Worm (Caenorhabditis elegans): ENCODE results near the gene H40L08.2.

H40L08.2 gene

ce11 chrX:15077597-15078261, at the start of gene H40L08.2, which contains the start of the genes H40L08.8 and H40L08.7:
H40L08.2 (minus strand) TSS chrX:15077744.
H40L08.8 (minus strand) TSS chrX:15077633.
H40L08.7 (minus strand) TSS chrX:15077744.
- TF ChIP-seq tra-4 (tag; optimal IDR thresholded peaks at IDR 0.05) (no peak), F13C5.2 (tag; optimal IDR thresholded peaks at IDR 0.05) (no peak), B0310.2 (tag; optimal IDR thresholded peaks at IDR 0.05) (no peak), ceh-13 (GFP tag; optimal IDR thresholded peaks at IDR 0.05) (no peak), pes-1 (GFP tag; IDR thresholded peaks at IDR 0.05) (no peak), hnd-1 (tag; optimal IDR thresholded peaks at IDR 0.05) (no peak), hmbx-1 (tag; optimal IDR thresholded peaks at IDR 0.05) (no peak)

ce11 chrX:15127338-15127737, 49.8 kb upstream of the H40L08.2 start:
- TF ChIP-seq hmbx-1 (tag; optimal IDR thresholded peaks at IDR 0.05) (no peak), flt-1 (GFP tag; IDR thresholded peaks at IDR 0.05) (no peak), hnd-1 (tag; optimal IDR thresholded peaks at IDR 0.05) (no peak)

- TF ChIP-seq ama-1 (optimal IDR thresholded peaks at IDR 0.05) (no peak), flt-1 (GFP tag; IDR thresholded peaks at IDR 0.05) (no peak), ceh-13 (GFP tag; optimal IDR thresholded peaks at IDR 0.05) (no peak), aly-1 (tag; optimal IDR thresholded peaks at IDR 0.05) (no peak), B0310.2 (tag; optimal IDR thresholded peaks at IDR 0.05) (no peak), sea-1 (GFP tag; conservative IDR thresholded peaks at IDR 0.05) (no peak), ceh-36 (tag; optimal IDR thresholded peaks at IDR 0.05) (no peak), hmg-4 (GFP tag; optimal IDR thresholded peaks at IDR 0.05) (no peak), hmbx-1 (tag; optimal IDR thresholded peaks at IDR 0.05) (no peak), scrt-1 (GFP tag; IDR thresholded peaks at IDR 0.05) (no peak), F13C5.2 (tag; optimal IDR thresholded peaks at IDR 0.05) (no peak), hnd-1 (tag; optimal IDR thresholded peaks at IDR 0.05) (no peak), tbx-11 (GFP tag; IDR thresholded peaks at IDR 0.05) (no peak)
Observed at ce11 chrX:15126736-15127135, 49.2 kb upstream of the H40L08.2 start.

- TF ChIP-seq ets-7 (tag; optimal IDR thresholded peaks at IDR 0.05) (no peak), scrt-1 (GFP tag; IDR thresholded peaks at IDR 0.05) (no peak), sea-1 (GFP tag; conservative IDR thresholded peaks at IDR 0.05) (no peak), hnd-1 (tag; optimal IDR thresholded peaks at IDR 0.05) (no peak), ceh-36 (tag; optimal IDR thresholded peaks at IDR 0.05) (no peak), tra-4 (tag; optimal IDR thresholded peaks at IDR 0.05) (no peak), ama-1 (optimal IDR thresholded peaks at IDR 0.05) (no peak), tbx-11 (GFP tag; IDR thresholded peaks at IDR 0.05) (no peak)
Observed at ce11 chrX:15125138-15125537, 47.6 kb upstream of the H40L08.2 start.

ce11 chrX:15120545-15120944, 43.0 kb upstream of the H40L08.2 start:
- no peak for TF ChIP-seq aly-1 (tag; optimal IDR thresholded peaks at IDR 0.05)
- no peak for TF ChIP-seq B0310.2 (tag; optimal IDR thresholded peaks at IDR 0.05)
- TF ChIP-seq pes-1 (GFP tag; IDR thresholded peaks at IDR 0.05) = no peak
- no peak for TF ChIP-seq ceh-36 (tag; optimal IDR thresholded peaks at IDR 0.05)
- no peak for TF ChIP-seq hnd-1 (tag; optimal IDR thresholded peaks at IDR 0.05)
- TF ChIP-seq sea-1 (GFP tag; conservative IDR thresholded peaks at IDR 0.05) = no peak
- TF ChIP-seq tbx-37 (GFP tag; conservative IDR thresholded peaks at IDR 0.05) = no peak
- no peak for TF ChIP-seq tbx-11 (GFP tag; IDR thresholded peaks at IDR 0.05)
- TF ChIP-seq hmbx-1 (tag; optimal IDR thresholded peaks at IDR 0.05) = no peak
- TF ChIP-seq ets-7 (tag; optimal IDR thresholded peaks at IDR 0.05) = no peak
- TF ChIP-seq F13C5.2 (tag; optimal IDR thresholded peaks at IDR 0.05) = no peak
- TF ChIP-seq hmg-4 (GFP tag; optimal IDR thresholded peaks at IDR 0.05) = no peak
- TF ChIP-seq flt-1 (GFP tag; IDR thresholded peaks at IDR 0.05) = no peak

- TF ChIP-seq ceh-13 (GFP tag; optimal IDR thresholded peaks at IDR 0.05) (no peak), tbx-37 (GFP tag; conservative IDR thresholded peaks at IDR 0.05) (no peak), scrt-1 (GFP tag; IDR thresholded peaks at IDR 0.05) (no peak), hmg-4 (GFP tag; optimal IDR thresholded peaks at IDR 0.05) (no peak), pes-1 (GFP tag; IDR thresholded peaks at IDR 0.05) (no peak), ama-1 (optimal IDR thresholded peaks at IDR 0.05) (no peak), F13C5.2 (tag; optimal IDR thresholded peaks at IDR 0.05) (no peak), hnd-1 (tag; optimal IDR thresholded peaks at IDR 0.05) (no peak), ets-7 (tag; optimal IDR thresholded peaks at IDR 0.05) (no peak), tbx-11 (GFP tag; IDR thresholded peaks at IDR 0.05) (no peak), hmbx-1 (tag; optimal IDR thresholded peaks at IDR 0.05) (no peak), flt-1 (GFP tag; IDR thresholded peaks at IDR 0.05) (no peak)
Observed at ce11 chrX:15116514-15116913, 39.0 kb upstream of the H40L08.2 start, which contains the start of gene R07D5.2. R07D5.2 (minus strand) TSS chrX:15116614.

- TF ChIP-seq hmbx-1 (tag; optimal IDR thresholded peaks at IDR 0.05) = no peak
- TF ChIP-seq aly-1 (tag; optimal IDR thresholded peaks at IDR 0.05) = no peak
- no peak for TF ChIP-seq sea-1 (GFP tag; conservative IDR thresholded peaks at IDR 0.05)
- no peak for TF ChIP-seq hmg-4 (GFP tag; optimal IDR thresholded peaks at IDR 0.05)
- TF ChIP-seq ama-1 (optimal IDR thresholded peaks at IDR 0.05) = no peak
- no peak for TF ChIP-seq F13C5.2 (tag; optimal IDR thresholded peaks at IDR 0.05)
- no peak for TF ChIP-seq scrt-1 (GFP tag; IDR thresholded peaks at IDR 0.05)
- no peak for TF ChIP-seq B0310.2 (tag; optimal IDR thresholded peaks at IDR 0.05)
- TF ChIP-seq ceh-36 (tag; optimal IDR thresholded peaks at IDR 0.05) = no peak
- TF ChIP-seq hnd-1 (tag; optimal IDR thresholded peaks at IDR 0.05) = no peak
- no peak for TF ChIP-seq ceh-13 (GFP tag; optimal IDR thresholded peaks at IDR 0.05)
- no peak for TF ChIP-seq pes-1 (GFP tag; IDR thresholded peaks at IDR 0.05)
- TF ChIP-seq tbx-37 (GFP tag; conservative IDR thresholded peaks at IDR 0.05) = no peak
- no peak for TF ChIP-seq ets-7 (tag; optimal IDR thresholded peaks at IDR 0.05)
- no peak for TF ChIP-seq tbx-11 (GFP tag; IDR thresholded peaks at IDR 0.05)
- TF ChIP-seq tra-4 (tag; optimal IDR thresholded peaks at IDR 0.05) = no peak
- TF ChIP-seq flt-1 (GFP tag; IDR thresholded peaks at IDR 0.05) = no peak
Observed at ce11 chrX:15115748-15116147, 38.2 kb upstream of the H40L08.2 start.

ce11 chrX:15112172-15112571, 34.6 kb upstream of the H40L08.2 start:
- TF ChIP-seq F13C5.2 (tag; optimal IDR thresholded peaks at IDR 0.05) = no peak
- TF ChIP-seq hnd-1 (tag; optimal IDR thresholded peaks at IDR 0.05) = no peak
- no peak for TF ChIP-seq ama-1 (optimal IDR thresholded peaks at IDR 0.05)
- TF ChIP-seq pes-1 (GFP tag; IDR thresholded peaks at IDR 0.05) = no peak
- TF ChIP-seq scrt-1 (GFP tag; IDR thresholded peaks at IDR 0.05) = no peak
- TF ChIP-seq tra-4 (tag; optimal IDR thresholded peaks at IDR 0.05) = no peak
- no peak for TF ChIP-seq tbx-37 (GFP tag; conservative IDR thresholded peaks at IDR 0.05)
- no peak for TF ChIP-seq B0310.2 (tag; optimal IDR thresholded peaks at IDR 0.05)
